1 fruit fly cellular context compared by ENCODE assay signal in the genomic region with DNA sequence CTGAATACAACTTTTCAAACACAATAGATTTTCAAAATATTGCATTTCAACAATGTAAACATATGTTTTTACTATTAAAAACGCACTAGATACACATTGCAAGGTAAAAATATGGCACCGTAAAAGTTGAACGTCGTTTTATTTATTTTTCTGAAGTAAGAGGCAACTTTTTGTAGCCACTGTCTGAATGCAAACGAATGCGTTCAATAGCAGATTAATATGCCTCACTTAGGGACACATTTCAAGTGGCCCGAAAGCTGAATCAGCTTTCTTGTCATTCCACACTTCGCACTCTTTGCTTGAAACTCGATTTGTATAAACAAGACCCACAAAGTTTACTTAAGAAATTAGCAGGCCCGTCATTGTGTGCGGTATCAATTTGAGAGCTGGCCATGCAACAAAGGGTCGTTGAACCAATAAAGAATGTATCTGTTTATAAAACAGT.
TF ChIP-seq lines count a peak whose summit lies in the region.

No protein-coding gene starts in this region.

TF ChIP-seq in whole organism, embryonic, 481 proteins besides CTCF, POLR2A, EP300 and RAD21 (continued from another document and continues in another):
- TF ChIP-seq HmgZ (tag; optimal IDR thresholded peaks at IDR 0.05; lab: Kevin White, UChicago) (no peak), amos (GFP tag; IDR thresholded peaks at IDR 0.05; lab: Robert Waterston, UW; ENCODE audit: partially characterized antibody) (no peak), CG6175 (GFP tag; IDR thresholded peaks at IDR 0.05; lab: Robert Waterston, UW) (no peak), CG2199 (GFP tag; IDR thresholded peaks at IDR 0.05; lab: Robert Waterston, UW) (no peak), fd96Cb (tag; optimal IDR thresholded peaks at IDR 0.05; lab: Kevin White, UChicago) (peak; percentile 8), BEAF-32 (GFP tag; optimal IDR thresholded peaks at IDR 0.05; lab: Kevin White, UChicago) (peak; percentile 24), CG17328 (GFP tag; IDR thresholded peaks at IDR 0.05; lab: Robert Waterston, UW) (no peak), sd (tag; optimal IDR thresholded peaks at IDR 0.05; lab: Kevin White, UChicago) (no peak), B-H2 (GFP tag; optimal IDR thresholded peaks at IDR 0.05; lab: Kevin White, UChicago) (no peak), CG18262 (tag; optimal IDR thresholded peaks at IDR 0.05; lab: Kevin White, UChicago) (no peak), Awh (GFP tag; IDR thresholded peaks at IDR 0.05; lab: Robert Waterston, UW) (no peak), gfzf (GFP tag; optimal IDR thresholded peaks at IDR 0.05; lab: Kevin White, UChicago) (no peak), Bgb (GFP tag; IDR thresholded peaks at IDR 0.05; lab: Robert Waterston, UW; ENCODE audit: partially characterized antibody) (no peak), crp (GFP tag; optimal IDR thresholded peaks at IDR 0.05; lab: Kevin White, UChicago) (no peak), CG31365 (tag; optimal IDR thresholded peaks at IDR 0.05; lab: Kevin White, UChicago) (peak; percentile 34), fd3F (GFP tag; optimal IDR thresholded peaks at IDR 0.05; lab: Kevin White, UChicago) (peak; percentile 13), CG3407 (GFP tag; optimal IDR thresholded peaks at IDR 0.05; lab: Kevin White, UChicago) (peak; percentile 56), CG3838 (GFP tag; optimal IDR thresholded peaks at IDR 0.05; lab: Kevin White, UChicago) (no peak), CG11093 (GFP tag; IDR thresholded peaks at IDR 0.05; lab: Robert Waterston, UW) (no peak), btn (GFP tag; optimal IDR thresholded peaks at IDR 0.05; lab: Kevin White, UChicago) (peak; percentile 17), CG4854 (GFP tag; optimal IDR thresholded peaks at IDR 0.05; lab: Kevin White, UChicago) (peak; percentile 60), CG18764 (GFP tag; optimal IDR thresholded peaks at IDR 0.05; lab: Kevin White, UChicago) (peak; percentile 26), ATbp (GFP tag; optimal IDR thresholded peaks at IDR 0.05; lab: Kevin White, UChicago) (peak; percentile 88), Fer1 (GFP tag; optimal IDR thresholded peaks at IDR 0.05; lab: Kevin White, UChicago) (peak; percentile 65), Mes4 (GFP tag; optimal IDR thresholded peaks at IDR 0.05; lab: Kevin White, UChicago) (peak; percentile 39), CG43689 (GFP tag; IDR thresholded peaks at IDR 0.05; lab: Robert Waterston, UW) (no peak), mirr (GFP tag; optimal IDR thresholded peaks at IDR 0.05; lab: Kevin White, UChicago) (peak; percentile 72), MTF-1 (GFP tag; optimal IDR thresholded peaks at IDR 0.05; lab: Kevin White, UChicago; ENCODE audit: borderline replicate concordance) (peak; percentile 69), Dip2 (GFP tag; IDR thresholded peaks at IDR 0.05; lab: Robert Waterston, UW) (no peak), CG31224 (GFP tag; IDR thresholded peaks at IDR 0.05; lab: Robert Waterston, UW) (no peak), cas (GFP tag; IDR thresholded peaks at IDR 0.05; lab: Robert Waterston, UW) (no peak), CG7987 (GFP tag; optimal IDR thresholded peaks at IDR 0.05; lab: Kevin White, UChicago) (peak; percentile 79), eve (GFP tag; optimal IDR thresholded peaks at IDR 0.05; lab: Kevin White, UChicago) (no peak), CG7556 (GFP tag; optimal IDR thresholded peaks at IDR 0.05; lab: Kevin White, UChicago) (peak; percentile 11), NC2β (GFP tag; optimal IDR thresholded peaks at IDR 0.05; lab: Kevin White, UChicago) (no peak), Blimp-1 (GFP tag; optimal IDR thresholded peaks at IDR 0.05; lab: Kevin White, UChicago) (no peak), CG1233 (GFP tag; optimal IDR thresholded peaks at IDR 0.05; lab: Kevin White, UChicago) (peak; percentile 62), pho (GFP tag; optimal IDR thresholded peaks at IDR 0.05; lab: Kevin White, UChicago) (peak; percentile 6), kni (GFP tag; optimal IDR thresholded peaks at IDR 0.05; lab: Kevin White, UChicago) (peak; percentile 77), az2 (GFP tag; optimal IDR thresholded peaks at IDR 0.05; lab: Kevin White, UChicago) (no peak), scrt (GFP tag; optimal IDR thresholded peaks at IDR 0.05; lab: Kevin White, UChicago) (peak; percentile 47), HLH4C (GFP tag; IDR thresholded peaks at IDR 0.05; lab: Robert Waterston, UW; ENCODE audit: partially characterized antibody) (no peak), Dp (GFP tag; optimal IDR thresholded peaks at IDR 0.05; lab: Kevin White, UChicago) (peak; percentile 55), CrebB (tag; optimal IDR thresholded peaks at IDR 0.05; lab: Kevin White, UChicago) (no peak), Ptx1 (GFP tag; IDR thresholded peaks at IDR 0.05; lab: Robert Waterston, UW) (no peak), Dll (GFP tag; IDR thresholded peaks at IDR 0.05; lab: Robert Waterston, UW; ENCODE audit: partially characterized antibody) (no peak), seq (GFP tag; IDR thresholded peaks at IDR 0.05; lab: Robert Waterston, UW) (no peak), odd (GFP tag; optimal IDR thresholded peaks at IDR 0.05; lab: Kevin White, UChicago) (peak; percentile 61), pita (GFP tag; optimal IDR thresholded peaks at IDR 0.05; lab: Kevin White, UChicago) (peak; percentile 38), Sox102F (GFP tag; optimal IDR thresholded peaks at IDR 0.05; lab: Kevin White, UChicago) (no peak), ewg (GFP tag; optimal IDR thresholded peaks at IDR 0.05; lab: Kevin White, UChicago) (no peak), CG15601 (tag; optimal IDR thresholded peaks at IDR 0.05; lab: Kevin White, UChicago) (peak; percentile 62), gem (tag; optimal IDR thresholded peaks at IDR 0.05; lab: Kevin White, UChicago) (peak; percentile 39), fru (optimal IDR thresholded peaks at IDR 0.05; lab: Kevin White, UChicago) (no peak), CG17912 (GFP tag; optimal IDR thresholded peaks at IDR 0.05; lab: Kevin White, UChicago) (peak; percentile 75), Dad (GFP tag; optimal IDR thresholded peaks at IDR 0.05; lab: Kevin White, UChicago) (no peak), Antp (GFP tag; optimal IDR thresholded peaks at IDR 0.05; lab: Kevin White, UChicago) (no peak), CG4424 (GFP tag; optimal IDR thresholded peaks at IDR 0.05; lab: Kevin White, UChicago) (peak; percentile 28), sug (tag; optimal IDR thresholded peaks at IDR 0.05; lab: Kevin White, UChicago) (no peak), gce (GFP tag; IDR thresholded peaks at IDR 0.05; lab: Robert Waterston, UW) (no peak), Deaf1 (tag; optimal IDR thresholded peaks at IDR 0.05; lab: Kevin White, UChicago) (no peak), esg (GFP tag; conservative IDR thresholded peaks at IDR 0.05; lab: Robert Waterston, UW) (no peak), Kr (GFP tag; optimal IDR thresholded peaks at IDR 0.05; lab: Kevin White, UChicago) (no peak), grau (tag; optimal IDR thresholded peaks at IDR 0.05; lab: Kevin White, UChicago) (no peak), Fer2 (tag; optimal IDR thresholded peaks at IDR 0.05; lab: Kevin White, UChicago) (peak; percentile 28), br (optimal IDR thresholded peaks at IDR 0.05; lab: Kevin White, UChicago) (no peak), CG17568 (GFP tag; optimal IDR thresholded peaks at IDR 0.05; lab: Kevin White, UChicago) (peak; percentile 11), Dref (GFP tag; IDR thresholded peaks at IDR 0.05; lab: Robert Waterston, UW) (no peak), CG2875 (GFP tag; optimal IDR thresholded peaks at IDR 0.05; lab: Kevin White, UChicago) (peak; percentile 17), Side (GFP tag; optimal IDR thresholded peaks at IDR 0.05; lab: Kevin White, UChicago) (peak; percentile 41), gsb-n (tag; optimal IDR thresholded peaks at IDR 0.05; lab: Kevin White, UChicago) (no peak), cwo (GFP tag; optimal IDR thresholded peaks at IDR 0.05; lab: Kevin White, UChicago) (peak; percentile 35), CG31388 (GFP tag; optimal IDR thresholded peaks at IDR 0.05; lab: Kevin White, UChicago) (no peak), CG16779 (GFP tag; IDR thresholded peaks at IDR 0.05; lab: Robert Waterston, UW) (no peak), Abd-B (GFP tag; optimal IDR thresholded peaks at IDR 0.05; lab: Kevin White, UChicago) (no peak), Hr78 (GFP tag; optimal IDR thresholded peaks at IDR 0.05; lab: Kevin White, UChicago) (no peak), sna (GFP tag; IDR thresholded peaks at IDR 0.05; lab: Robert Waterston, UW; ENCODE audit: partially characterized antibody) (no peak), Doc2 (GFP tag; IDR thresholded peaks at IDR 0.05; lab: Robert Waterston, UW) (no peak), CG12104 (GFP tag; optimal IDR thresholded peaks at IDR 0.05; lab: Kevin White, UChicago) (no peak), otp (GFP tag; IDR thresholded peaks at IDR 0.05; lab: Robert Waterston, UW) (no peak), gro (GFP tag; optimal IDR thresholded peaks at IDR 0.05; lab: Kevin White, UChicago) (peak; percentile 35), CG10431 (GFP tag; optimal IDR thresholded peaks at IDR 0.05; lab: Kevin White, UChicago) (no peak), CG11723 (GFP tag; optimal IDR thresholded peaks at IDR 0.05; lab: Kevin White, UChicago) (peak; percentile 21), CG12744 (GFP tag; optimal IDR thresholded peaks at IDR 0.05; lab: Kevin White, UChicago) (no peak), CG1832 (GFP tag; optimal IDR thresholded peaks at IDR 0.05; lab: Kevin White, UChicago) (no peak), Hr3 (GFP tag; optimal IDR thresholded peaks at IDR 0.05; lab: Kevin White, UChicago) (no peak), YL-1 (GFP tag; optimal IDR thresholded peaks at IDR 0.05; lab: Kevin White, UChicago) (peak; percentile 24), CG18011 (GFP tag; optimal IDR thresholded peaks at IDR 0.05; lab: Kevin White, UChicago) (no peak), CG13775 (GFP tag; optimal IDR thresholded peaks at IDR 0.05; lab: Kevin White, UChicago) (no peak), HLHmδ (GFP tag; optimal IDR thresholded peaks at IDR 0.05; lab: Kevin White, UChicago) (peak; percentile 76), dmrt11E (tag; optimal IDR thresholded peaks at IDR 0.05; lab: Kevin White, UChicago) (no peak), CG4282 (GFP tag; optimal IDR thresholded peaks at IDR 0.05; lab: Kevin White, UChicago) (no peak), CG13287 (GFP tag; IDR thresholded peaks at IDR 0.05; lab: Robert Waterston, UW; ENCODE audit: partially characterized antibody) (no peak), kah (GFP tag; optimal IDR thresholded peaks at IDR 0.05; lab: Kevin White, UChicago) (peak; percentile 35), Gsc (GFP tag; IDR thresholded peaks at IDR 0.05; lab: Robert Waterston, UW) (no peak), Aef1 (GFP tag; IDR thresholded peaks at IDR 0.05; lab: Robert Waterston, UW) (no peak), Sry-δ (GFP tag; optimal IDR thresholded peaks at IDR 0.05; lab: Kevin White, UChicago) (no peak), Spps (tag; optimal IDR thresholded peaks at IDR 0.05; lab: Kevin White, UChicago) (peak; percentile 31), grn (GFP tag; optimal IDR thresholded peaks at IDR 0.05; lab: Kevin White, UChicago) (no peak), Xbp1 (GFP tag; optimal IDR thresholded peaks at IDR 0.05; lab: Kevin White, UChicago) (no peak), CG4360 (GFP tag; IDR thresholded peaks at IDR 0.05; lab: Robert Waterston, UW) (no peak), yki (optimal IDR thresholded peaks at IDR 0.05; lab: Kevin White, UChicago) (no peak), Max (GFP tag; optimal IDR thresholded peaks at IDR 0.05; lab: Kevin White, UChicago) (peak; percentile 27), CG3726 (GFP tag; IDR thresholded peaks at IDR 0.05; lab: Robert Waterston, UW) (no peak), pb (GFP tag; optimal IDR thresholded peaks at IDR 0.05; lab: Kevin White, UChicago) (no peak), lmd (GFP tag; IDR thresholded peaks at IDR 0.05; lab: Robert Waterston, UW) (no peak), croc (GFP tag; conservative IDR thresholded peaks at IDR 0.05; lab: Robert Waterston, UW) (no peak), TFAM (GFP tag; optimal IDR thresholded peaks at IDR 0.05; lab: Kevin White, UChicago) (no peak), abd-A (tag; optimal IDR thresholded peaks at IDR 0.05; lab: Kevin White, UChicago) (no peak), phol (tag; optimal IDR thresholded peaks at IDR 0.05; lab: Kevin White, UChicago) (no peak), CG7372 (GFP tag; IDR thresholded peaks at IDR 0.05; lab: Robert Waterston, UW) (no peak), Oli (tag; optimal IDR thresholded peaks at IDR 0.05; lab: Kevin White, UChicago) (no peak), Sry-β (GFP tag; optimal IDR thresholded peaks at IDR 0.05; lab: Kevin White, UChicago) (no peak), CG10274 (GFP tag; optimal IDR thresholded peaks at IDR 0.05; lab: Kevin White, UChicago) (no peak), CG11696 (GFP tag; IDR thresholded peaks at IDR 0.05; lab: Robert Waterston, UW) (no peak), CG30020 (tag; optimal IDR thresholded peaks at IDR 0.05; lab: Kevin White, UChicago) (no peak), tgo (GFP tag; IDR thresholded peaks at IDR 0.05; lab: Robert Waterston, UW) (no peak), Sox100B (GFP tag; optimal IDR thresholded peaks at IDR 0.05; lab: Kevin White, UChicago) (peak; percentile 61), salm (tag; optimal IDR thresholded peaks at IDR 0.05; lab: Kevin White, UChicago) (peak; percentile 3), CG5180 (GFP tag; optimal IDR thresholded peaks at IDR 0.05; lab: Kevin White, UChicago) (peak; percentile 49), shn (GFP tag; optimal IDR thresholded peaks at IDR 0.05; lab: Kevin White, UChicago) (no peak), Drgx (GFP tag; IDR thresholded peaks at IDR 0.05; lab: Robert Waterston, UW) (no peak), h (optimal IDR thresholded peaks at IDR 0.05; lab: Kevin White, UChicago) (no peak), kay (GFP tag; optimal IDR thresholded peaks at IDR 0.05; lab: Kevin White, UChicago) (peak; percentile 58), chinmo (GFP tag; IDR thresholded peaks at IDR 0.05; lab: Robert Waterston, UW; ENCODE audit: partially characterized antibody) (no peak), sens-2 (GFP tag; IDR thresholded peaks at IDR 0.05; lab: Robert Waterston, UW) (no peak), nerfin-1 (tag; optimal IDR thresholded peaks at IDR 0.05; lab: Kevin White, UChicago) (peak; percentile 7), CG3065 (GFP tag; optimal IDR thresholded peaks at IDR 0.05; lab: Kevin White, UChicago) (no peak), Med (GFP tag; lab: Kevin White, UChicago) (peak; percentile 90), CG3847 (GFP tag; IDR thresholded peaks at IDR 0.05; lab: Robert Waterston, UW) (no peak), CG11247 (GFP tag; IDR thresholded peaks at IDR 0.05; lab: Robert Waterston, UW) (no peak), CG10321 (GFP tag; IDR thresholded peaks at IDR 0.05; lab: Robert Waterston, UW) (no peak), chif (GFP tag; optimal IDR thresholded peaks at IDR 0.05; lab: Kevin White, UChicago) (no peak)
